Worm (Caenorhabditis elegans) whole organism, L4 larva: ENCODE measurements around the gene clec-121.

Experiments
- F49E8.2 ChIP-seq: sonication (generic microtip); optimal IDR thresholded peaks from 2 replicates; lab custom pipeline; 2016; ENCODE audit warnings: missing compliant biosample characterization, mild to moderate bottlenecking, missing genetic modification characterization, borderline replicate concordance
- R02D3.7 ChIP-seq: fragments of 150-350 bp; sonication (generic microtip); optimal IDR thresholded peaks from 3 replicates; lab custom pipeline; 2014; ENCODE audit warnings: missing biosample characterization, missing genetic modification characterization
- Y105C5A.15 ChIP-seq: fragments of 200-800 bp; sonication (Bioruptor generic); IDR thresholded peaks from 2 replicates; pipeline ENCODE4 v1.3.6; 2022; ENCODE audit warnings: missing genetic modification characterization, missing compliant biosample characterization
- Y5F2A.4 ChIP-seq: fragments of 200-800 bp; sonication (Bioruptor generic); optimal IDR thresholded peaks from 2 replicates; lab custom pipeline; 2018; ENCODE audit warnings: mild to moderate bottlenecking, missing genetic modification characterization, missing compliant biosample characterization
- Y75B8A.6 ChIP-seq: fragments of 200-800 bp; sonication (Bioruptor generic); IDR thresholded peaks from 2 replicates; pipeline ENCODE4 v1.3.6; 2022; ENCODE audit warnings: missing genetic modification reagents, missing genetic modification characterization, missing compliant biosample characterization
- aly-2 ChIP-seq: sonication (generic microtip); optimal IDR thresholded peaks from 2 replicates; lab custom pipeline; 2018; ENCODE audit warnings: missing biosample characterization, missing genetic modification characterization
- ama-1 ChIP-seq: fragments of 150-350 bp; optimal IDR thresholded peaks from 2 replicates; lab custom pipeline; 2014; ENCODE audit warnings: inconsistent platforms, mixed read lengths
- arid-1 ChIP-seq: fragments of 200-800 bp; sonication (Bioruptor generic); conservative IDR thresholded peaks from 2 replicates; pipeline ENCODE4 v1.3.6; 2022; ENCODE audit warnings: missing genetic modification reagents, missing genetic modification characterization, missing compliant biosample characterization
- ceh-20 ChIP-seq: fragments of 200-800 bp; sonication (Bioruptor generic); IDR thresholded peaks from 2 replicates; pipeline ENCODE4 v1.3.6; 2022; ENCODE audit warnings: missing genetic modification reagents, missing genetic modification characterization, missing compliant biosample characterization
- ceh-62 ChIP-seq: sonication (generic microtip); optimal IDR thresholded peaks from 2 replicates; lab custom pipeline; 2017; ENCODE audit warnings: missing biosample characterization, missing genetic modification characterization
- ces-1 ChIP-seq: fragments of 150-350 bp; sonication (generic microtip); optimal IDR thresholded peaks from 4 replicates; lab custom pipeline; 2014; ENCODE audit warnings: missing biosample characterization, missing genetic modification reagents, missing genetic modification characterization
- cey-2 ChIP-seq: sonication (generic microtip); optimal IDR thresholded peaks from 3 replicates; lab custom pipeline; 2017; ENCODE audit warnings: missing genetic modification characterization, mild to moderate bottlenecking, missing compliant biosample characterization, antibody characterized with exemption, borderline replicate concordance; ENCODE audit not compliant: insufficient read depth
- daf-12 ChIP-seq: fragments of 150-350 bp; optimal IDR thresholded peaks from 2 replicates; lab custom pipeline; 2014; ENCODE audit warnings: missing biosample characterization, missing genetic modification reagents, missing genetic modification characterization
- daf-16 ChIP-seq, 3 experiments: sonication (generic microtip); optimal IDR thresholded peaks; 2 replicates each; lab custom pipeline; 2016 to 2017; ENCODE audit warnings: missing genetic modification characterization in 3 of 3, missing genetic modification reagents in 3 of 3, mild to moderate bottlenecking in 2 of 3, missing compliant biosample characterization in 2 of 3, missing biosample characterization in 1 of 3, moderate library complexity in 1 of 3
- daf-8 ChIP-seq: fragments of 200-800 bp; sonication (Bioruptor generic); IDR thresholded peaks from 2 replicates; pipeline ENCODE4 v1.3.6; 2022; ENCODE audit warnings: missing genetic modification characterization, missing compliant biosample characterization
- dmd-8 ChIP-seq: fragments of 200-800 bp; sonication (Bioruptor generic); IDR thresholded peaks from 2 replicates; pipeline ENCODE4 v1.3.6; 2022; ENCODE audit warnings: missing genetic modification characterization, missing compliant biosample characterization
- dpl-1 ChIP-seq: fragments of 150-350 bp; optimal IDR thresholded peaks from 2 replicates; lab custom pipeline; 2014; ENCODE audit warnings: missing biosample characterization, missing genetic modification reagents, missing genetic modification characterization
- egl-43 ChIP-seq: fragments of 200-800 bp; sonication (Bioruptor generic); IDR thresholded peaks from 2 replicates; pipeline ENCODE4 v1.3.6; 2022; ENCODE audit warnings: missing genetic modification reagents, missing genetic modification characterization, missing compliant biosample characterization
- hlh-30 ChIP-seq: sonication (generic microtip); optimal IDR thresholded peaks from 2 replicates; lab custom pipeline; 2017; ENCODE audit warnings: antibody characterized with exemption, mild to moderate bottlenecking, missing genetic modification characterization, missing compliant biosample characterization; ENCODE audit not compliant: insufficient read depth
- hmg-1.1 ChIP-seq: fragments of 200-800 bp; sonication (Bioruptor generic); IDR thresholded peaks from 2 replicates; pipeline ENCODE4 v1.3.6; 2022; ENCODE audit warnings: missing genetic modification reagents, missing genetic modification characterization, missing compliant biosample characterization
- lim-7 ChIP-seq: fragments of 200-800 bp; sonication (Bioruptor generic); IDR thresholded peaks from 2 replicates; pipeline ENCODE4 v1.3.6; 2022; ENCODE audit warnings: missing genetic modification characterization, missing compliant biosample characterization
- lin-15B ChIP-seq: fragments of 150-350 bp; sonication (generic microtip); optimal IDR thresholded peaks from 3 replicates; lab custom pipeline; 2014; ENCODE audit warnings: missing biosample characterization, missing genetic modification characterization
- lin-29 ChIP-seq: fragments of 200-800 bp; sonication (Bioruptor generic); IDR thresholded peaks from 2 replicates; pipeline ENCODE4 v1.3.6; 2022; ENCODE audit warnings: missing genetic modification reagents, missing genetic modification characterization, missing compliant biosample characterization
- mdl-1 ChIP-seq, 2 experiments: fragments of 150-350 bp in 1 of 2; sonication (generic microtip) in 1 of 2; optimal IDR thresholded peaks; 2 replicates each; lab custom pipeline; 2014 to 2017; ENCODE audit warnings: missing biosample characterization in 2 of 2, missing genetic modification characterization in 2 of 2
- mep-1 ChIP-seq: fragments of 150-350 bp; sonication (generic microtip); optimal IDR thresholded peaks from 3 replicates; lab custom pipeline; 2014; ENCODE audit warnings: missing biosample characterization, missing genetic modification characterization
- mxl-3 ChIP-seq: fragments of 200-800 bp; sonication (Bioruptor generic); optimal IDR thresholded peaks from 2 replicates; lab custom pipeline; 2018; ENCODE audit warnings: mild to moderate bottlenecking, missing genetic modification characterization, missing compliant biosample characterization
- nhr-28 ChIP-seq: fragments of 150-350 bp; optimal IDR thresholded peaks from 2 replicates; lab custom pipeline; 2014; ENCODE audit warnings: missing biosample characterization, missing genetic modification characterization
- nhr-48 ChIP-seq: sonication (generic microtip); optimal IDR thresholded peaks from 2 replicates; lab custom pipeline; 2016; ENCODE audit warnings: mild to moderate bottlenecking, missing genetic modification characterization, missing compliant biosample characterization
- pqm-1 ChIP-seq: sonication (generic microtip); optimal IDR thresholded peaks from 2 replicates; lab custom pipeline; 2017; ENCODE audit warnings: missing biosample characterization, missing genetic modification characterization
- rbr-2 ChIP-seq: sonication (generic microtip); optimal IDR thresholded peaks from 2 replicates; lab custom pipeline; 2016; ENCODE audit warnings: missing genotype, missing genetic modification characterization, missing compliant biosample characterization
- snpc-1.2 ChIP-seq: fragments of 200-800 bp; sonication (Bioruptor generic); IDR thresholded peaks from 2 replicates; pipeline ENCODE4 v1.3.6; 2022; ENCODE audit warnings: missing genetic modification reagents, missing genetic modification characterization, missing compliant biosample characterization
- spr-1 ChIP-seq: sonication (generic microtip); optimal IDR thresholded peaks from 2 replicates; lab custom pipeline; 2016; ENCODE audit warnings: mild to moderate bottlenecking, missing genetic modification characterization, missing compliant biosample characterization
- tra-1 ChIP-seq: fragments of 200-800 bp; sonication (Bioruptor generic); IDR thresholded peaks from 2 replicates; pipeline ENCODE4 v1.3.6; 2022; ENCODE audit warnings: missing genetic modification reagents, missing genetic modification characterization, missing compliant biosample characterization
- unc-130 ChIP-seq: sonication (generic microtip); optimal IDR thresholded peaks from 2 replicates; lab custom pipeline; 2016; ENCODE audit warnings: missing genetic modification reagents, missing genetic modification characterization, missing compliant biosample characterization
- zip-2 ChIP-seq: fragments of 150-350 bp; optimal IDR thresholded peaks from 2 replicates; lab custom pipeline; 2014; ENCODE audit warnings: missing biosample characterization, missing genetic modification characterization
- ztf-7 ChIP-seq: fragments of 150-350 bp; optimal IDR thresholded peaks from 2 replicates; lab custom pipeline; 2014; ENCODE audit warnings: missing biosample characterization, missing genetic modification characterization

Gene clec-121

ce11 chrII:3096060-3096459 is 6.1 kb upstream of the clec-121 start, which contains the start of gene srg-23:
Gene srg-23 (minus strand): TSS chrII:3096160.
- TF ChIP-seq ces-1 (GFP tag; lab: Kevin White, UChicago) (no peak), egl-43 (no peak), Y5F2A.4 (GFP tag; lab: Kevin White, UChicago) (no peak), cey-2 (no peak), spr-1 (tag; lab: Kevin White, UChicago) (no peak), lin-15B (tag; lab: Kevin White, UChicago) (no peak), daf-16 (GFP tag; optimal IDR thresholded peaks at IDR 0.05; lab: Kevin White, UChicago) (no peak), daf-16 (tag; optimal IDR thresholded peaks at IDR 0.05; lab: Kevin White, UChicago) (no peak), mdl-1 (tag; optimal IDR thresholded peaks at IDR 0.05; lab: Kevin White, UChicago) (no peak), lim-7 (no peak), aly-2 (tag; lab: Kevin White, UChicago) (no peak), snpc-1.2 (GFP tag; lab: Robert Waterston, UW) (no peak), Y75B8A.6 (GFP tag; lab: Robert Waterston, UW) (no peak), ceh-62 (no peak), arid-1 (GFP tag; lab: Robert Waterston, UW) (no peak), ztf-7 (tag; lab: Kevin White, UChicago) (no peak), mep-1 (tag; lab: Kevin White, UChicago) (no peak), hlh-30 (no peak), F49E8.2 (no peak)

ce11 chrII:3096857-3097256 is 5.3 kb upstream of the clec-121 start, which contains the start of gene Y25C1A.14:
Gene Y25C1A.14 (minus strand): TSS chrII:3096957.
- no peak for TF ChIP-seq Y105C5A.15 (GFP tag; lab: Robert Waterston, UW)
- TF ChIP-seq rbr-2: no peak
- TF ChIP-seq, all 104 proteins: peak for 0

ce11 chrII:3100546-3100945 is 1.6 kb upstream of the clec-121 start, which contains the start of gene srg-24:
Gene srg-24 (minus strand): TSS chrII:3100646.
- no peak for TF ChIP-seq nhr-48 (tag; lab: Kevin White, UChicago)
- TF ChIP-seq ztf-7 (tag; lab: Kevin White, UChicago): no peak
- TF ChIP-seq arid-1 (GFP tag; lab: Robert Waterston, UW): no peak
- TF ChIP-seq dpl-1 (GFP tag; lab: Kevin White, UChicago): no peak
- TF ChIP-seq mxl-3: no peak
- no peak for TF ChIP-seq R02D3.7
- no peak for TF ChIP-seq ceh-20 (GFP tag; lab: Robert Waterston, UW)
- TF ChIP-seq dmd-8: no peak
- TF ChIP-seq daf-12: no peak
- TF ChIP-seq tra-1 (GFP tag; lab: Robert Waterston, UW): no peak
- no peak for TF ChIP-seq daf-16 (GFP tag; optimal IDR thresholded peaks at IDR 0.05; lab: Kevin White, UChicago)
- TF ChIP-seq daf-16 (tag; optimal IDR thresholded peaks at IDR 0.05; lab: Kevin White, UChicago): no peak
- TF ChIP-seq daf-8 (GFP tag; lab: Robert Waterston, UW): no peak
- no peak for TF ChIP-seq lin-29 (GFP tag; lab: Robert Waterston, UW)
- TF ChIP-seq mdl-1 (tag; optimal IDR thresholded peaks at IDR 0.05; lab: Kevin White, UChicago): no peak
- no peak for TF ChIP-seq hmg-1.1 (GFP tag; lab: Robert Waterston, UW)

- TF ChIP-seq nhr-28 (tag; lab: Kevin White, UChicago) (no peak), ama-1 (lab: Kevin White, UChicago) (no peak), zip-2 (no peak), pqm-1 (tag; lab: Kevin White, UChicago) (no peak), dpl-1 (GFP tag; lab: Kevin White, UChicago) (no peak), unc-130 (no peak)
- TF ChIP-seq, all 104 proteins: peak for 0
Measured at ce11 chrII:3105765-3106164, 3.6 kb downstream of the clec-121 start, which contains the start of gene clec-122. Gene clec-122 (plus strand): TSS chrII:3106065.
